Fruit fly (Drosophila melanogaster): Measurements from ENCODE around the gene Orct.
A peak's percentile ranks its signal among the peaks of the same experiment; 100 is the strongest.

Orct gene

DNA sequence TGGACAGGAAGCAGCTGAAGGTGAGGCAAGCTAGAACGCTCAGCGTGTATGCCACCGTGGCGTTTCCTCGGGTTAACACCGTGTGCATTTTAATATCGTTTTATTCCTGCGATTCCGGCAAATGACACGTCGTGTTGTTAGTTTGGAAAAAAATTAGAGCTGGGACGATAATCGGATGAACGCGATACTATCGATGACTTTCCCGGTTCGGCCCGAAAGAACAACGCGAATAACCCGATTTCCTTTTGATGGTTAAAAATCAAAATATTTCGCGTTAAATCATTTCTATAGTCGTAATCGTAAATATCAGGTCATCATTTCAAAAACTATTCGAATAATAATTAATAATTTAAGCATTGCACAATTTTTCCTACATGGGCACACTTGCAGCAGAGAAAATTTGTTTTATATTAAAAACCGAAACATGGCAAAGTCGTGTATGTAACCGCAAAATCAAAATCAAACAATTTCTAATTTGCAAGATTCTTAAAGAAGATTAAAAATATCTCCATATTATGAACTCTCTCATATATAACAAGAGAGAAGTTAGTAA lies 46.1 kb upstream of the Orct start, which contains the start of gene Spase22-23:
Gene Spase22-23, minus strand, starts transcription at position 166 of the 553 bp plus-strand sequence.
- no peak for TF ChIP-seq ss (GFP tag; optimal IDR thresholded peaks at IDR 0.05)
- TF ChIP-seq Ets21C (GFP tag; optimal IDR thresholded peaks at IDR 0.05): no peak
- TF ChIP-seq CG8632 (GFP tag; optimal IDR thresholded peaks at IDR 0.05): no peak
- TF ChIP-seq CG1621 (tag; optimal IDR thresholded peaks at IDR 0.05): peak; percentile 76

DNA sequence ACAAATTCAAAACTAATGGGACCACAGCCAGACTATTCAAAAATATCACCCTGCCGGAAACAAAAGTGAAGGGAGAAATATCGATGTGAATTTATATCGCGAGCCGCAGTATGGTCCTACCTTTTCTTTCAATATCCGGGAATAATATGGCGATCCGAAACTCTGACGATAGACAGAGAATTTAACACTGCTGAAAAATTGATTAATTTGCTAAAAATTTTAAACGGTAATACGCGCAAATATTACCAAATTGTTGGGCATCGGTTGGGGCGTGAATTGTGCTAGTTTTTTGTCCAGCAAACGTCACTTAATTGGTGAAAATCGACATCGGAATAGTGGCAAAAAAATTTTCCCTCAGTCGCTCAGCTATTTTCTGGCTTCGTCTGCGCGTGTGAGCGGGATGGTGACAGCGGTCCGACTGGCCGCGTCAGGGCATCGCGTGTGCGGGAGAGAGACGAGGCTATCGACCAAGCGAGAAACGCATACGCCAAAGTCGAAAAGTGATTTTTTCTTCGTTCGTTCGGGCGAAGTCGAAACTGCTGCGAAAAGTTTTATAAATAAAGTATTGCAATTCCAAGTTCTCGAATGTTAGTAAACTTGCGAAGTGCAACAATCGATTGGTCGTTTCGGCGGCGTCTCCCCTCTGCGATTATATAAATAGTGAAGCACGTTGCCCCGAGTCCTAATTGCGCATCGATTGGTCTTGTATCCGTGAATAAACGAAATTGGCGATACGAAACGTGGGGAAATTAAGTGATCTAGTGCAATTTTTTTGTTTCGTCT lies 45.4 kb upstream of the Orct start, which contains the start of gene mask:
Gene mask, plus strand, starts transcription at position 140 of the 783 bp plus-strand sequence.
- TF ChIP-seq Eip78C (GFP tag) (peak; percentile 89), CG3919 (GFP tag; optimal IDR thresholded peaks at IDR 0.05) (peak; percentile 81), OdsH (GFP tag; optimal IDR thresholded peaks at IDR 0.05) (peak; percentile 72), Met (GFP tag; optimal IDR thresholded peaks at IDR 0.05) (peak; percentile 83), CG34406 (GFP tag; optimal IDR thresholded peaks at IDR 0.05) (peak; percentile 74), Sox102F (GFP tag; optimal IDR thresholded peaks at IDR 0.05) (peak; percentile 67), fd59A (GFP tag; optimal IDR thresholded peaks at IDR 0.05) (peak; percentile 42), vri (GFP tag; optimal IDR thresholded peaks at IDR 0.05) (no peak), CG6163 (GFP tag; IDR thresholded peaks at IDR 0.05) (peak; percentile 70), CG9139 (GFP tag; optimal IDR thresholded peaks at IDR 0.05) (peak; percentile 76), Ets21C (GFP tag; optimal IDR thresholded peaks at IDR 0.05) (peak; percentile 45), CG6854 (GFP tag; optimal IDR thresholded peaks at IDR 0.05) (peak; percentile 88), Sox15 (GFP tag; optimal IDR thresholded peaks at IDR 0.05) (peak; percentile 15), CG8632 (GFP tag; optimal IDR thresholded peaks at IDR 0.05) (peak; percentile 64), Ets96B (tag; optimal IDR thresholded peaks at IDR 0.05) (peak; percentile 29), dsx (GFP tag; optimal IDR thresholded peaks at IDR 0.05; ENCODE audit: poor library complexity, severe bottlenecking) (no peak), spab (GFP tag; optimal IDR thresholded peaks at IDR 0.05) (peak; percentile 14), pdm3 (GFP tag; optimal IDR thresholded peaks at IDR 0.05) (no peak), dac (GFP tag; optimal IDR thresholded peaks at IDR 0.05) (peak; percentile 33), esn (GFP tag; optimal IDR thresholded peaks at IDR 0.05) (peak; percentile 86), Hr38 (GFP tag; optimal IDR thresholded peaks at IDR 0.05) (no peak), CG8319 (GFP tag; optimal IDR thresholded peaks at IDR 0.05) (peak; percentile 71), CG3032 (tag; optimal IDR thresholded peaks at IDR 0.05) (peak; percentile 27), CG11762 (GFP tag; optimal IDR thresholded peaks at IDR 0.05; ENCODE audit: insufficient read depth) (peak; percentile 34), CG6276 (GFP tag; optimal IDR thresholded peaks at IDR 0.05) (no peak), Hr4 (GFP tag; optimal IDR thresholded peaks at IDR 0.05) (no peak), CG8119 (GFP tag; IDR thresholded peaks at IDR 0.05) (peak; percentile 27; the same call in 1 of the 3 replicates), acj6 (GFP tag; optimal IDR thresholded peaks at IDR 0.05) (peak; percentile 71), Sox14 (GFP tag; optimal IDR thresholded peaks at IDR 0.05) (peak; percentile 38), Eip75B (GFP tag; optimal IDR thresholded peaks at IDR 0.05) (peak; percentile 79), CG4318 (GFP tag; optimal IDR thresholded peaks at IDR 0.05) (no peak), CG10669 (GFP tag; optimal IDR thresholded peaks at IDR 0.05) (peak; percentile 54), CG15336 (GFP tag; IDR thresholded peaks at IDR 0.05) (0 out of 2 replicates have a peak, but pooled peaks have one; percentile 11), cyc (GFP tag; optimal IDR thresholded peaks at IDR 0.05) (peak; percentile 81), CG31627 (GFP tag; optimal IDR thresholded peaks at IDR 0.05) (peak; percentile 76), CG6792 (GFP tag; optimal IDR thresholded peaks at IDR 0.05) (peak; percentile 43), Smox (GFP tag; optimal IDR thresholded peaks at IDR 0.05) (no peak), fd85E (GFP tag; optimal IDR thresholded peaks at IDR 0.05) (no peak), Gug (GFP tag; IDR thresholded peaks at IDR 0.05) (no peak; the same call in 1 of the 2 replicates), topi (GFP tag; optimal IDR thresholded peaks at IDR 0.05) (peak; percentile 77), ss (GFP tag; optimal IDR thresholded peaks at IDR 0.05) (peak; percentile 5 to 67), achi (GFP tag; optimal IDR thresholded peaks at IDR 0.05) (peak; percentile 62), CG1621 (tag; optimal IDR thresholded peaks at IDR 0.05) (peak; percentile 23), salr (GFP tag; optimal IDR thresholded peaks at IDR 0.05) (peak; percentile 65 to 79), svp (GFP tag) (no peak), lz (GFP tag; optimal IDR thresholded peaks at IDR 0.05) (peak; percentile 79), CG11294 (GFP tag; IDR thresholded peaks at IDR 0.05) (no peak)

Data from whole organism, prepupa.